Worm (Caenorhabditis elegans): ENCODE measurements around the gene R05H10.3.
A peak's percentile ranks its signal among the peaks of the same experiment; 100 is the strongest.

R05H10.3 gene

DNA sequence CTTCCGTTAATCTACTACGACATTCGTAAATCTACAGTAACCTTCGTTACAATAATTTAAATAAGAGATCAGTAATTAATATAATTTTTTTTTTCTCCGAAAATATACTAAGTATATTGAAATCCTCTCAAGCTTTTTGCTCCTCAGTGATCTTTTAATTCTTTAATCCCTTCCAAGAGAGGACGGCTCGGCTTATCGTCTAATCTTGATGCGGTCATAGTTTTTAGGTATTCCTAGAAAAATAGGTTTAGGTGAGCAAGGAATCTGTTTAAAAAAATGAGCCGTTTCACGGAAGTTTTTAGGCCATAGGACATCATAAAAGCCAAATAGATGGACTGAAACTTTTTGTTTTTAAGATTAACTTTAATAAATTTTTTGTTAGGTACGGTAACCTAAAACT, 37.7 kb upstream of the R05H10.3 start:
- TF ChIP-seq snpc-4 (GFP tag; optimal IDR thresholded peaks at IDR 0.05), result no peak
- no peak for TF ChIP-seq snpc-4 (tag; optimal IDR thresholded peaks at IDR 0.05)
- no peak for TF ChIP-seq lsl-1 (GFP tag; optimal IDR thresholded peaks at IDR 0.05)
- TF ChIP-seq ztf-28 (GFP tag; IDR thresholded peaks at IDR 0.05), result no peak
- TF ChIP-seq pbrm-1 (GFP tag; IDR thresholded peaks at IDR 0.05), result no peak
- no peak for TF ChIP-seq nhr-80 (tag; optimal IDR thresholded peaks at IDR 0.05)
- no peak for TF ChIP-seq ceh-27 (GFP tag; optimal IDR thresholded peaks at IDR 0.05)

DNA sequence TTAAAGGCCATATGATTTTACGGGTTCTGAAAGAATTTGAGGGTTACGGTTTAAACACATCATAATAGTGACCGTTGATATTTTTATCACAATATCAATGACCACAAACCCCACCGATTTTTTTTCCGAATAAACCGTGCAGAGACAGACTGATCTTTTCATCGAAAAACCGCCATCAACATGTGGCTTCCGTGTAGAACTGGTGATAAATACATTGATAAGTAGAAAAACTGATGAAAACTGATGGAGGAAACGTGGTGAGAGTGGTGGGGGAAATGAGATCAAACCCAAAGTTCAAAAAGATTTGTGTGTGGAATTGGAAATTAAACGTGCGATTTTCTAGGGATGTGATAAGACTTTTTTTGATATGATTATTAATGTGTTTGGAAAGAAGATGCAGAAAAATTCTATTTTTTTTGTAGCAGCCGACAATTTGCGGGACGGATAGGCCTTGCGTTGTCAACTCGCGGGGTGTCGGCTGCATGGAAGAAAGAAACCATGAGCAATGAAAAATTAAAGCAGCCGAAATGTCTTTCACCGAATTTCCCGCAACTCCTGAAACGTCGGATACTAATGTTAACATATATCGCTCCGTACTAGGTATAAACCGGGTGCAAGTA, 31.0 kb upstream of the R05H10.3 start:
- TF ChIP-seq F23B12.7 (tag; optimal IDR thresholded peaks at IDR 0.05; ENCODE audit: insufficient read depth), result no peak
- peak; percentile 51 for TF ChIP-seq lin-40 (tag; optimal IDR thresholded peaks at IDR 0.05)
- no peak for TF ChIP-seq egrh-3 (GFP tag; IDR thresholded peaks at IDR 0.05)
- TF ChIP-seq ets-4 (GFP tag; optimal IDR thresholded peaks at IDR 0.05), result no peak
- TF ChIP-seq hmg-20 (GFP tag; IDR thresholded peaks at IDR 0.05), result no peak
- no peak for TF ChIP-seq Y53F4B.3 (GFP tag; IDR thresholded peaks at IDR 0.05)
- no peak for TF ChIP-seq akir-1 (GFP tag; optimal IDR thresholded peaks at IDR 0.05)
- no peak for TF ChIP-seq nhr-179 (tag; optimal IDR thresholded peaks at IDR 0.05)
- TF ChIP-seq ztf-18 (tag; optimal IDR thresholded peaks at IDR 0.05), result no peak
- TF ChIP-seq ztf-26 (tag; optimal IDR thresholded peaks at IDR 0.05), result peak; percentile 16
- no peak for TF ChIP-seq lag-1 (GFP tag; IDR thresholded peaks at IDR 0.05)
- TF ChIP-seq let-607 (tag; optimal IDR thresholded peaks at IDR 0.05), result no peak
- no peak for TF ChIP-seq zim-3 (tag; optimal IDR thresholded peaks at IDR 0.05)
- no peak for TF ChIP-seq pbrm-1 (GFP tag; IDR thresholded peaks at IDR 0.05)
- TF ChIP-seq nfya-1 (tag; optimal IDR thresholded peaks at IDR 0.05; ENCODE audit: borderline replicate concordance, insufficient read depth), result no peak
- no peak for TF ChIP-seq gei-17 (GFP tag; optimal IDR thresholded peaks at IDR 0.05)
- no peak for TF ChIP-seq tbx-9 (tag; optimal IDR thresholded peaks at IDR 0.05; ENCODE audit: borderline replicate concordance)
- no peak for TF ChIP-seq madf-8 (GFP tag; conservative IDR thresholded peaks at IDR 0.05)
- TF ChIP-seq F57A8.1 (GFP tag; optimal IDR thresholded peaks at IDR 0.05), result no peak
- no peak for TF ChIP-seq ceh-79 (tag; optimal IDR thresholded peaks at IDR 0.05)
- no peak for TF ChIP-seq nhr-90 (tag; optimal IDR thresholded peaks at IDR 0.05)
- TF ChIP-seq lir-1 (GFP tag; conservative IDR thresholded peaks at IDR 0.05), result no peak
- no peak for TF ChIP-seq efl-1 (GFP tag; optimal IDR thresholded peaks at IDR 0.05)
- TF ChIP-seq hrde-1 (tag; optimal IDR thresholded peaks at IDR 0.05; ENCODE audit: borderline replicate concordance), result no peak
- no peak for TF ChIP-seq nfyb-1 (GFP tag; IDR thresholded peaks at IDR 0.05)
- TF ChIP-seq Y95B8A.8 (GFP tag; IDR thresholded peaks at IDR 0.05), result no peak
- peak; percentile 46 for TF ChIP-seq nhr-80 (tag; optimal IDR thresholded peaks at IDR 0.05)
- no peak for TF ChIP-seq snpc-4 (GFP tag; optimal IDR thresholded peaks at IDR 0.05)
- TF ChIP-seq snpc-4 (tag; optimal IDR thresholded peaks at IDR 0.05), result peak in 3 of 4 experiments; percentile 47 to 76 (median 59)
- TF ChIP-seq egl-18 (GFP tag; IDR thresholded peaks at IDR 0.05), result no peak
- TF ChIP-seq let-526 (GFP tag; IDR thresholded peaks at IDR 0.05), result no peak

DNA sequence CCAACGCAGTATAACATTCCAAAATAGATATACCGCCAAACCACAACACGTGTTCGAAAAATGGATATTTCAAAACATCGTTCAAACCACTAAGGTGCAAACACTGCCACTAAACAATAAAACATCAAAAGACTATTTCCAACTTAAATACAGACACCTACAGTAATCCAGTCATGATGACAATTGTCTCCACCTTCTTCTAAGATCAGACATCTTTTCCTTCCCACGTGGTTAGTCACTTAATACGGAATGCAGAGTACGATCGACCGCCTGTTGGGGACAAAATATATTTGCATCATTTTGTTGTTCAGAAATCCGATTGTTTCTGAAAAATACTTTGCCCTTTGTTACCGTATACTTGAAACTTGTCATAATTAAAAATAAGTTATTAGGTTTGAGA, 28.5 kb upstream of the R05H10.3 start:
- TF ChIP-seq dox-1 (GFP tag; IDR thresholded peaks at IDR 0.05), result no peak
- no peak for TF ChIP-seq B0019.2 (GFP tag; conservative IDR thresholded peaks at IDR 0.05)
- TF ChIP-seq Y95B8A.8 (GFP tag; IDR thresholded peaks at IDR 0.05), result no peak
- TF ChIP-seq lag-1 (GFP tag; IDR thresholded peaks at IDR 0.05), result no peak
- no peak for TF ChIP-seq sea-2 (GFP tag; IDR thresholded peaks at IDR 0.05)
- no peak for TF ChIP-seq rpc-1 (optimal IDR thresholded peaks at IDR 0.05)
- TF ChIP-seq rpc-1 (tag; optimal IDR thresholded peaks at IDR 0.05), result no peak
- TF ChIP-seq nhr-27 (tag; optimal IDR thresholded peaks at IDR 0.05), result no peak
- no peak for TF ChIP-seq lin-54 (GFP tag; optimal IDR thresholded peaks at IDR 0.05)
- TF ChIP-seq K12H6.12 (tag; optimal IDR thresholded peaks at IDR 0.05), result no peak
- TF ChIP-seq ztf-28 (GFP tag; IDR thresholded peaks at IDR 0.05), result no peak
- no peak for TF ChIP-seq Y53G8AR.9 (GFP tag; conservative IDR thresholded peaks at IDR 0.05)
- no peak for TF ChIP-seq ztf-26 (tag; optimal IDR thresholded peaks at IDR 0.05)
- no peak for TF ChIP-seq zfh-2 (GFP tag; conservative IDR thresholded peaks at IDR 0.05)
- TF ChIP-seq ceh-100 (GFP tag; IDR thresholded peaks at IDR 0.05), result no peak
